Worm (Caenorhabditis elegans): ENCODE measurements around the gene T14B4.19.

ce11 chrII:6668496-6668895 lies 44.2 kb downstream of the T14B4.19 start:
- no peak for TF ChIP-seq W03F9.2 (tag; optimal IDR thresholded peaks at IDR 0.05)
- TF ChIP-seq dao-5 (tag; optimal IDR thresholded peaks at IDR 0.05), result no peak
